Worm (Caenorhabditis elegans) whole organism, L2 larva: Measurements from ENCODE around the gene szy-20.
A peak's percentile ranks its signal among the peaks of the same experiment; 100 is the strongest.

ENCODE experiments used
- C34F6.9 ChIP-seq: fragments of 150-350 bp; optimal IDR thresholded peaks from 2 replicates; lab custom pipeline; 2014; ENCODE audit warnings: missing biosample characterization, missing genetic modification characterization
- F13H6.1 ChIP-seq: sonication (generic microtip); optimal IDR thresholded peaks from 2 replicates; lab custom pipeline; 2016; ENCODE audit warnings: missing genetic modification characterization, missing compliant biosample characterization
- R02D3.7 ChIP-seq: fragments of 150-350 bp; optimal IDR thresholded peaks from 2 replicates; lab custom pipeline; 2014; ENCODE audit warnings: missing biosample characterization, missing genetic modification characterization
- Y55F3AM.14 ChIP-seq: fragments of 200-800 bp; sonication (Bioruptor generic); optimal IDR thresholded peaks from 2 replicates; lab custom pipeline; 2018; ENCODE audit warnings: mild to moderate bottlenecking, missing genetic modification characterization, missing compliant biosample characterization
- ZK546.5 ChIP-seq: sonication (generic microtip); optimal IDR thresholded peaks from 2 replicates; lab custom pipeline; 2017; ENCODE audit warnings: missing biosample characterization, missing genetic modification characterization
- aly-2 ChIP-seq: fragments of 150-350 bp; optimal IDR thresholded peaks from 2 replicates; lab custom pipeline; 2014; ENCODE audit warnings: missing biosample characterization, missing genetic modification characterization
- ama-1 ChIP-seq: fragments of 150-350 bp; optimal IDR thresholded peaks from 2 replicates; lab custom pipeline; 2018; ENCODE audit warnings: inconsistent platforms
- blmp-1 ChIP-seq: sonication (generic microtip); optimal IDR thresholded peaks from 2 replicates; lab custom pipeline; 2017; ENCODE audit warnings: missing genetic modification characterization, mild to moderate bottlenecking, missing compliant biosample characterization, antibody characterized with exemption, moderate library complexity; ENCODE audit not compliant: insufficient read depth
- crh-2 ChIP-seq: sonication (generic microtip); optimal IDR thresholded peaks from 2 replicates; lab custom pipeline; 2017; ENCODE audit warnings: missing biosample characterization, missing genetic modification characterization
- dmd-4 ChIP-seq: sonication (generic microtip); optimal IDR thresholded peaks from 2 replicates; lab custom pipeline; 2017; ENCODE audit warnings: missing biosample characterization, missing genetic modification characterization
- egl-27 ChIP-seq: sonication (generic microtip); optimal IDR thresholded peaks from 3 replicates; lab custom pipeline; 2017; ENCODE audit warnings: missing biosample characterization, missing genetic modification reagents, missing genetic modification characterization
- elt-1 ChIP-seq: fragments of 150-350 bp; optimal IDR thresholded peaks from 2 replicates; lab custom pipeline; 2014; ENCODE audit warnings: missing biosample characterization, missing genetic modification characterization
- fos-1 ChIP-seq: fragments of 150-350 bp; optimal IDR thresholded peaks from 2 replicates; lab custom pipeline; 2014; ENCODE audit warnings: missing biosample characterization, missing genetic modification characterization
- gmeb-1 ChIP-seq: fragments of 150-350 bp; optimal IDR thresholded peaks from 2 replicates; lab custom pipeline; 2014; ENCODE audit warnings: missing biosample characterization, missing genetic modification characterization
- lin-11 ChIP-seq: fragments of 150-350 bp; sonication (generic microtip); optimal IDR thresholded peaks from 2 replicates; lab custom pipeline; 2014; ENCODE audit warnings: missing biosample characterization, missing genetic modification characterization, inconsistent platforms, mixed read lengths
- lin-13 ChIP-seq: fragments of 150-350 bp; optimal IDR thresholded peaks from 2 replicates; lab custom pipeline; 2014; ENCODE audit warnings: missing biosample characterization, missing genetic modification reagents, missing genetic modification characterization
- lin-39 ChIP-seq: fragments of 150-350 bp; optimal IDR thresholded peaks from 2 replicates; lab custom pipeline; 2014; ENCODE audit warnings: missing biosample characterization, missing genetic modification reagents, missing genetic modification characterization
- lsy-2 ChIP-seq, 2 experiments: fragments of 150-350 bp in 1 of 2; sonication (generic microtip) in 1 of 2; optimal IDR thresholded peaks; 2 replicates each; lab custom pipeline; 2014 to 2017; ENCODE audit warnings: missing biosample characterization in 2 of 2, missing genetic modification characterization in 2 of 2
- mab-5 ChIP-seq: fragments of 150-350 bp; optimal IDR thresholded peaks from 2 replicates; lab custom pipeline; 2014; ENCODE audit warnings: missing biosample characterization, missing genetic modification characterization
- mbf-1 ChIP-seq: sonication (generic microtip); optimal IDR thresholded peaks from 2 replicates; lab custom pipeline; 2017; ENCODE audit warnings: missing biosample characterization, missing genetic modification characterization
- mdl-1 ChIP-seq, 2 experiments: fragments of 150-350 bp in 1 of 2; sonication (generic microtip) in 1 of 2; optimal IDR thresholded peaks; 2 replicates each; lab custom pipeline; 2017; ENCODE audit warnings: missing biosample characterization in 2 of 2, missing genetic modification characterization in 2 of 2
- nhr-10 ChIP-seq: sonication (generic microtip); optimal IDR thresholded peaks from 2 replicates; lab custom pipeline; 2017; ENCODE audit warnings: missing biosample characterization, missing genetic modification characterization
- nhr-129 ChIP-seq: fragments of 150-350 bp; optimal IDR thresholded peaks from 2 replicates; lab custom pipeline; 2014; ENCODE audit warnings: missing biosample characterization, missing genetic modification characterization
- nhr-21 ChIP-seq: fragments of 150-350 bp; optimal IDR thresholded peaks from 2 replicates; lab custom pipeline; 2014; ENCODE audit warnings: missing biosample characterization, missing genetic modification characterization
- nhr-23 ChIP-seq: fragments of 150-350 bp; optimal IDR thresholded peaks from 2 replicates; lab custom pipeline; 2014; ENCODE audit warnings: missing biosample characterization, missing genetic modification reagents, missing genetic modification characterization
- nhr-237 ChIP-seq: fragments of 150-350 bp; optimal IDR thresholded peaks from 2 replicates; lab custom pipeline; 2014; ENCODE audit warnings: missing biosample characterization, missing genetic modification characterization
- nhr-25 ChIP-seq: fragments of 150-350 bp; sonication (generic microtip); optimal IDR thresholded peaks from 3 replicates; lab custom pipeline; 2014; ENCODE audit warnings: missing biosample characterization, missing genetic modification characterization
- nhr-6 ChIP-seq: fragments of 150-350 bp; optimal IDR thresholded peaks from 2 replicates; lab custom pipeline; 2014; ENCODE audit warnings: missing biosample characterization, missing genetic modification characterization
- nhr-77 ChIP-seq: fragments of 150-350 bp; optimal IDR thresholded peaks from 2 replicates; lab custom pipeline; 2014; ENCODE audit warnings: missing biosample characterization, missing genetic modification characterization
- peb-1 ChIP-seq: fragments of 150-350 bp; optimal IDR thresholded peaks from 2 replicates; lab custom pipeline; 2014; ENCODE audit warnings: missing biosample characterization, missing genetic modification characterization
- sem-4 ChIP-seq: fragments of 150-350 bp; optimal IDR thresholded peaks from 2 replicates; lab custom pipeline; 2014; ENCODE audit warnings: missing biosample characterization, missing genetic modification reagents, missing genetic modification characterization
- skn-1 ChIP-seq: sonication (generic microtip); optimal IDR thresholded peaks from 2 replicates; lab custom pipeline; 2017; ENCODE audit warnings: missing biosample characterization, missing genetic modification characterization
- sma-3 ChIP-seq: sonication (generic microtip); optimal IDR thresholded peaks from 2 replicates; lab custom pipeline; 2016; ENCODE audit warnings: missing genetic modification reagents, missing genetic modification characterization, missing compliant biosample characterization
- sma-9 ChIP-seq, 2 experiments: fragments of 150-350 bp in 1 of 2; sonication (generic microtip) in 1 of 2; optimal IDR thresholded peaks; 2 replicates each; lab custom pipeline; 2014 to 2016; ENCODE audit warnings: missing genetic modification characterization in 2 of 2, mild to moderate bottlenecking in 1 of 2, missing biosample characterization in 1 of 2, missing compliant biosample characterization in 1 of 2, missing genetic modification reagents in 1 of 2, moderate library complexity in 1 of 2
- snpc-4 ChIP-seq: fragments of 150-350 bp; optimal IDR thresholded peaks from 2 replicates; lab custom pipeline; 2014; ENCODE audit warnings: missing biosample characterization, missing genetic modification characterization
- unc-39 ChIP-seq: fragments of 150-350 bp; optimal IDR thresholded peaks from 2 replicates; lab custom pipeline; 2014; ENCODE audit warnings: missing biosample characterization, missing genetic modification characterization
- unc-55 ChIP-seq: fragments of 150-350 bp; sonication (generic microtip); optimal IDR thresholded peaks from 3 replicates; lab custom pipeline; 2014; ENCODE audit warnings: missing biosample characterization, missing genetic modification reagents, missing genetic modification characterization
- unc-62 ChIP-seq: fragments of 150-350 bp; optimal IDR thresholded peaks from 2 replicates; lab custom pipeline; 2014; ENCODE audit warnings: missing biosample characterization, missing genetic modification reagents, missing genetic modification characterization
- zag-1 ChIP-seq: fragments of 150-350 bp; optimal IDR thresholded peaks from 2 replicates; lab custom pipeline; 2014; ENCODE audit warnings: missing biosample characterization, missing genetic modification characterization
- ztf-1 ChIP-seq: fragments of 200-800 bp; sonication (Bioruptor generic); conservative IDR thresholded peaks from 2 replicates; pipeline ENCODE4 v1.3.6; 2022; ENCODE audit warnings: missing genetic modification characterization, missing compliant biosample characterization
- ztf-11 ChIP-seq: sonication (generic microtip); optimal IDR thresholded peaks from 2 replicates; lab custom pipeline; 2017; ENCODE audit warnings: missing biosample characterization, missing genetic modification characterization
- ztf-4 ChIP-seq: fragments of 150-350 bp; optimal IDR thresholded peaks from 2 replicates; lab custom pipeline; 2014; ENCODE audit warnings: missing biosample characterization, missing genetic modification characterization

szy-20 gene

DNA sequence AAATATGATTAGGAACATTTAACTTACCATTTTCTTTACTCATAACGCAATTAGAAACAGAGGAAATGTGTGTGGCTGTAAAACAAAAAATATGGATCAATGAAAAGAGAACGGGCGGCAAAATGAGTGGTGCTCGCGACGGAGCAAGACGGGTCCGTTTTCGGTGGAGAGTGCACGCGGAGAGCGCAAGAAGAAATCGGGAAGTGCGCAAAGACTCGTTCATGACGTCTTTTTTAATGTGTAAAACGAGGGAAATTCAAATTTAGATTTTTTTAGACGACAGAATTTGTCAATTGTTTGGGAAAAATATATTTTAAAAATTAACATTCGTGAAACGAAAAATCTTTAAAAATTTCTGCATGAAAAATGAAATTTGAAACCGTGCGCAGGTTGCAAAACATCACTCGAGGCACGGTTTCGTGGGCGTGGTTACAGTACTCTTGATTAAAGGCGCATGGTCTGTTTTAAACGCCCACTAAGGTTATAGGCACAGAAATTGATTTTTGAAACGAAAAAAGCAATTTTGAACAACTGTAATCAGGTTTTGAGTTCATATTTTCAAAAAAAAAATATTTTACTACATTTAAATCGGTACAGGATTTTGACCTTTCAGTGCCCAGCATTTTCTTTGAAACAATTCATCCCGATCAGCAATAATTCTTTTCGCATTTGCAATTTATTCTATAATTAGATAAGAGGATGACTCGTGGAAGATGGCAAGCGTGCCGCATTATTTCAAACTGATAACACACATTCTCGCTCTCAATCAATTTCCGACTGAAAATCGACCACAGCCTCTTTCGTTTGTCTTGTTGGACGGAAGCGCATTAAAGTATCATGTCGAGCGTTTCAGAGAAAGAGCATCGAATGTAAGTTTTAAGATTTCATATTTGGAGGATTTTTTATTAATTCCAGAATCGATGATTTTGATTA lies at the start of gene szy-20, which contains the start of gene C18E9.5:
Gene szy-20 (minus strand): TSS at position 83 of the 933 bp plus-strand sequence.
Gene C18E9.5 (plus strand): TSS at position 730 of the 933 bp plus-strand sequence.
- peak; percentile 83 for TF ChIP-seq F13H6.1 (tag; lab: Kevin White, UChicago)
- TF ChIP-seq lin-13 (GFP tag; lab: Kevin White, UChicago), result peak; percentile 82
- no peak for TF ChIP-seq peb-1 (tag; lab: Kevin White, UChicago)
- no peak for TF ChIP-seq lin-39
- TF ChIP-seq blmp-1, result no peak
- peak; percentile 71 for TF ChIP-seq egl-27 (tag; lab: Kevin White, UChicago)
- TF ChIP-seq mab-5, result peak; percentile 88
- TF ChIP-seq gmeb-1, result peak; percentile 96
- TF ChIP-seq unc-62 (GFP tag; lab: Kevin White, UChicago), result no peak
- peak; percentile 94 for TF ChIP-seq fos-1 (tag; lab: Kevin White, UChicago)
- TF ChIP-seq zag-1 (tag; lab: Kevin White, UChicago), result peak; percentile 73
- peak; percentile 41 for TF ChIP-seq ztf-4
- TF ChIP-seq ZK546.5 (tag; lab: Kevin White, UChicago), result peak; percentile 50
- TF ChIP-seq nhr-237 (tag; lab: Kevin White, UChicago), result no peak
- peak in 1 of 2 experiments; percentile 23 for TF ChIP-seq mdl-1 (tag; optimal IDR thresholded peaks at IDR 0.05; lab: Kevin White, UChicago)
- no peak for TF ChIP-seq elt-1 (tag; lab: Kevin White, UChicago)
- TF ChIP-seq dmd-4 (tag; lab: Kevin White, UChicago), result no peak
- TF ChIP-seq R02D3.7 (tag; lab: Kevin White, UChicago), result peak; percentile 63
- TF ChIP-seq skn-1 (tag; lab: Kevin White, UChicago), result no peak
- TF ChIP-seq nhr-6, result no peak
- peak; percentile 74 for TF ChIP-seq sma-9 (GFP tag; optimal IDR thresholded peaks at IDR 0.05; lab: Kevin White, UChicago)
- TF ChIP-seq sma-9 (tag; optimal IDR thresholded peaks at IDR 0.05; lab: Kevin White, UChicago), result no peak
- peak; percentile 59 for TF ChIP-seq sma-3 (GFP tag; lab: Kevin White, UChicago)
- peak; percentile 50 for TF ChIP-seq nhr-21 (tag; lab: Kevin White, UChicago)
- peak; percentile 71 for TF ChIP-seq nhr-129 (tag; lab: Kevin White, UChicago)
- TF ChIP-seq sem-4 (tag; lab: Kevin White, UChicago), result peak; percentile 1
- TF ChIP-seq nhr-25, result peak; percentile 81
- TF ChIP-seq Y55F3AM.14, result no peak
- no peak for TF ChIP-seq ztf-1 (GFP tag; lab: Robert Waterston, UW)
- no peak for TF ChIP-seq unc-39
- TF ChIP-seq aly-2 (tag; lab: Kevin White, UChicago), result no peak
- TF ChIP-seq ztf-11 (tag; lab: Kevin White, UChicago), result no peak
- peak; percentile 26 for TF ChIP-seq snpc-4 (tag; lab: Kevin White, UChicago)
- TF ChIP-seq ama-1 (lab: Kevin White, UChicago), result no peak
- TF ChIP-seq lin-11 (tag; lab: Kevin White, UChicago), result peak; percentile 61
- peak; percentile 35 for TF ChIP-seq nhr-10 (tag; lab: Kevin White, UChicago)
- TF ChIP-seq lsy-2 (tag; optimal IDR thresholded peaks at IDR 0.05; lab: Kevin White, UChicago), result peak; percentile 86 to 94
- peak; percentile 75 for TF ChIP-seq crh-2 (tag; lab: Kevin White, UChicago)
- no peak for TF ChIP-seq mbf-1 (tag; lab: Kevin White, UChicago)
- peak; percentile 93 for TF ChIP-seq unc-55
- peak; percentile 90 for TF ChIP-seq C34F6.9 (tag; lab: Kevin White, UChicago)

DNA sequence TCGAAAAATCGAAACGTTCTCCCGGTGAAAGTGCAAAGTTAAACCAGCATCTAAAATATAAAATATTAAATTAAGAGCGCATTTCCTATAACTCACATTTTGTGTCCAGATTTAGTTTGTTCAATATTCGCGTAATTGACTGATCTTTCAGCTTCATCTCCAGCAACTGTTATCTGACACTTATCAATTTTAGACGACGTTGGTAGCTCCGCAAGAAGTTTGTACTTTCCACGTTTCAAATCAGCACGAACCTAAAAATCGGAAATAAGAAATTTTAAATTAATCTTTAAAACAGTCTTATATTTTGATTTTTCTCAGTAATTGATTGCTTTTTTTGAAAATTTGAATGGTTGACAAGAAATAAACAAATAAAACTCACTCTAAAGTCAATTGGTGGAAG lies 48.5 kb upstream of the szy-20 start:
- TF ChIP-seq unc-55, result no peak
- no peak for TF ChIP-seq blmp-1
- no peak for TF ChIP-seq dmd-4 (tag; lab: Kevin White, UChicago)
- TF ChIP-seq mab-5, result no peak
- TF ChIP-seq nhr-23 (tag; lab: Kevin White, UChicago), result no peak
- TF ChIP-seq nhr-77, result no peak
- TF ChIP-seq, all 48 proteins: peak for 0
